Fruit fly (Drosophila melanogaster): ENCODE results near the gene robo3.

DNA sequence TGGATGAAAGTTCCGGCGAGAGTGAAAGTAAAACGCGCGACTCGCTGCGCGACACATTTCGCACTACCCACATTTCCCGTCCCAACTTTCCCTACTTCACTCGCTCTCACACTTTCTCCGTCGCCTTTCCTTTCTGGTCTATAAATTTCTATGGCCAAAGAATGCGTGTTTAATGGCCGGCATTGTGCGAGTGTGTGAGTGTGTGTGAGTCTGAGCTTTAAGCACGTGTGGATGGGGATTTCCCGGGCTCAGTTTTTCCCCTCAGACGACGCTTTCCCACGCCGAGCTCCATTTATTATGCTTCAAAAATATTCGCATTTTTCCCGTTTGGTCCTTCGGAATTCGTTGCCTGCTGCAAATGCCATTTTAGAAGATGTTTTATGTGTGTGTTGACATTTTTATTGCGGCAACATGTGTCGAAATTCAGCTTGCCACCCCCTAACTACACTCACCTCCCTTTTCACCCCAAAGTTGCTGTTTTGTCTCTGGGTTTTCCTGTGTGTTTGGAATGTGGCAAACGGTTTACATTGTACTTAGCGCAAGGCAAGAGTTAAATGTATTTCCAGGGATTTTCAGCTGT is 39.1 kb upstream of the robo3 start:
- no peak for TF ChIP-seq CTCF (optimal IDR thresholded peaks at IDR 0.05)
- TF ChIP-seq CG8478 (optimal IDR thresholded peaks at IDR 0.05), result no peak
